Worm (Caenorhabditis elegans) whole organism, mixed stage, embryonic: ENCODE data around the gene K01A2.6.
A peak's percentile ranks its signal among the peaks of the same experiment; 100 is the strongest.

Experiments
- bed-3 ChIP-seq: fragments of 200-800 bp; sonication (Bioruptor generic); optimal IDR thresholded peaks from 3 replicates; lab custom pipeline; 2018; ENCODE audit warnings: mild to moderate bottlenecking, missing genetic modification characterization, moderate library complexity, missing compliant biosample characterization
- ceh-39 ChIP-seq: fragments of 150-350 bp; optimal IDR thresholded peaks from 2 replicates; lab custom pipeline; 2014; ENCODE audit warnings: missing biosample characterization, missing genetic modification characterization
- ceh-43 ChIP-seq: fragments of 200-800 bp; sonication (Bioruptor generic); optimal IDR thresholded peaks from 2 replicates; lab custom pipeline; 2018; ENCODE audit warnings: mild to moderate bottlenecking, missing genetic modification characterization, moderate library complexity, missing compliant biosample characterization
- ceh-83 ChIP-seq: fragments of 200-800 bp; sonication (Bioruptor generic); optimal IDR thresholded peaks from 2 replicates; lab custom pipeline; 2018; ENCODE audit warnings: mild to moderate bottlenecking, missing genetic modification characterization, missing compliant biosample characterization
- ces-1 ChIP-seq: fragments of 150-350 bp; optimal IDR thresholded peaks from 2 replicates; lab custom pipeline; 2014; ENCODE audit warnings: missing biosample characterization, missing genetic modification reagents, missing genetic modification characterization
- cnd-1 ChIP-seq: fragments of 200-800 bp; sonication (Bioruptor generic); optimal IDR thresholded peaks from 2 replicates; lab custom pipeline; 2018; ENCODE audit warnings: mild to moderate bottlenecking, missing genetic modification characterization, missing compliant biosample characterization
- drap-1 ChIP-seq: fragments of 200-800 bp; sonication (Bioruptor generic); optimal IDR thresholded peaks from 3 replicates; lab custom pipeline; 2018; ENCODE audit warnings: mild to moderate bottlenecking, missing genetic modification characterization, missing compliant biosample characterization
- elt-1 ChIP-seq: sonication (generic microtip); optimal IDR thresholded peaks from 2 replicates; lab custom pipeline; 2017; ENCODE audit warnings: missing genetic modification characterization, mild to moderate bottlenecking, missing compliant biosample characterization, antibody characterized with exemption, moderate library complexity, borderline replicate concordance; ENCODE audit not compliant: insufficient read depth
- elt-3 ChIP-seq: fragments of 150-350 bp; optimal IDR thresholded peaks from 2 replicates; lab custom pipeline; 2014; ENCODE audit warnings: missing biosample characterization, missing genetic modification characterization
- flh-1 ChIP-seq: fragments of 200-800 bp; sonication (Bioruptor generic); optimal IDR thresholded peaks from 2 replicates; lab custom pipeline; 2018; ENCODE audit warnings: mild to moderate bottlenecking, missing genetic modification characterization, moderate library complexity, missing compliant biosample characterization
- ham-2 ChIP-seq: fragments of 200-800 bp; sonication (Bioruptor generic); optimal IDR thresholded peaks from 2 replicates; lab custom pipeline; 2018; ENCODE audit warnings: mild to moderate bottlenecking, missing genetic modification characterization, missing compliant biosample characterization
- hlh-1 ChIP-seq: fragments of 150-350 bp; optimal IDR thresholded peaks from 2 replicates; lab custom pipeline; 2014; ENCODE audit warnings: missing biosample characterization, missing genetic modification reagents, missing genetic modification characterization
- lin-13 ChIP-seq: fragments of 150-350 bp; optimal IDR thresholded peaks from 2 replicates; lab custom pipeline; 2014; ENCODE audit warnings: missing biosample characterization, missing genetic modification characterization
- lsy-2 ChIP-seq: fragments of 150-350 bp; optimal IDR thresholded peaks from 2 replicates; lab custom pipeline; 2014; ENCODE audit warnings: missing biosample characterization, missing genetic modification characterization
- mab-5 ChIP-seq: fragments of 150-350 bp; optimal IDR thresholded peaks from 2 replicates; lab custom pipeline; 2014; ENCODE audit warnings: missing biosample characterization, missing genetic modification characterization
- mep-1 ChIP-seq: fragments of 150-350 bp; optimal IDR thresholded peaks from 2 replicates; lab custom pipeline; 2017; ENCODE audit warnings: missing biosample characterization, missing genetic modification reagents, missing genetic modification characterization, inconsistent platforms
- mls-2 ChIP-seq: sonication (generic microtip); optimal IDR thresholded peaks from 2 replicates; lab custom pipeline; 2016; ENCODE audit warnings: mild to moderate bottlenecking, missing genetic modification characterization, moderate library complexity, missing compliant biosample characterization
- nhr-237 ChIP-seq: fragments of 150-350 bp; optimal IDR thresholded peaks from 2 replicates; lab custom pipeline; 2014; ENCODE audit warnings: missing biosample characterization, missing genetic modification characterization
- nhr-28 ChIP-seq: fragments of 150-350 bp; optimal IDR thresholded peaks from 2 replicates; lab custom pipeline; 2014; ENCODE audit warnings: missing biosample characterization, missing genetic modification characterization
- nhr-76 ChIP-seq: sonication (generic microtip); optimal IDR thresholded peaks from 2 replicates; lab custom pipeline; 2017; ENCODE audit warnings: missing biosample characterization, missing genetic modification characterization
- pha-4 ChIP-seq: fragments of 150-350 bp; optimal IDR thresholded peaks from 2 replicates; lab custom pipeline; 2018; ENCODE audit warnings: missing biosample characterization, missing genetic modification reagents, missing genetic modification characterization
- sem-2 ChIP-seq: fragments of 200-800 bp; sonication (Bioruptor generic); optimal IDR thresholded peaks from 2 replicates; lab custom pipeline; 2018; ENCODE audit warnings: mild to moderate bottlenecking, missing genetic modification characterization, missing compliant biosample characterization
- snpc-4 ChIP-seq: fragments of 150-350 bp; optimal IDR thresholded peaks from 2 replicates; lab custom pipeline; 2014; ENCODE audit warnings: missing biosample characterization, missing genetic modification characterization
- sptf-1 ChIP-seq: sonication (generic microtip); optimal IDR thresholded peaks from 2 replicates; lab custom pipeline; 2017; ENCODE audit warnings: mild to moderate bottlenecking, missing genetic modification characterization, moderate library complexity, missing compliant biosample characterization
- tbx-8 ChIP-seq: fragments of 200-800 bp; sonication (Bioruptor generic); optimal IDR thresholded peaks from 2 replicates; lab custom pipeline; 2018; ENCODE audit warnings: mild to moderate bottlenecking, missing genetic modification characterization, moderate library complexity, missing compliant biosample characterization
- unc-120 ChIP-seq: sonication (generic microtip); optimal IDR thresholded peaks from 2 replicates; lab custom pipeline; 2017; ENCODE audit warnings: missing genetic modification characterization, missing compliant biosample characterization; ENCODE audit not compliant: poor library complexity, severe bottlenecking
- unc-39 ChIP-seq: fragments of 150-350 bp; optimal IDR thresholded peaks from 2 replicates; lab custom pipeline; 2014; ENCODE audit warnings: missing biosample characterization, missing genetic modification characterization
- unc-62 ChIP-seq: fragments of 150-350 bp; optimal IDR thresholded peaks from 2 replicates; lab custom pipeline; 2014; ENCODE audit warnings: missing biosample characterization, missing genetic modification reagents, missing genetic modification characterization
- zip-8 ChIP-seq: fragments of 150-350 bp; optimal IDR thresholded peaks from 2 replicates; lab custom pipeline; 2014; ENCODE audit warnings: missing biosample characterization, missing genetic modification characterization
- ztf-11 ChIP-seq: fragments of 150-350 bp; optimal IDR thresholded peaks from 2 replicates; lab custom pipeline; 2014; ENCODE audit warnings: missing biosample characterization, missing genetic modification characterization

The K01A2.6 gene

ce11 chrII:282483-282882 is 17.3 kb upstream of the K01A2.6 start, which contains the start of gene trul-1:
Gene trul-1, minus strand, starts transcription at chrII:282583.
- TF ChIP-seq sptf-1 (tag; lab: Kevin White, UChicago) (no peak), zip-8 (peak; percentile 85)
- TF ChIP-seq, all 35 proteins: peak for 1

- TF ChIP-seq elt-3 (tag; lab: Kevin White, UChicago) (no peak), mab-5 (tag; lab: Kevin White, UChicago) (no peak), ham-2 (no peak)
Observed at ce11 chrII:283594-283993, 16.2 kb upstream of the K01A2.6 start, which contains the start of gene B0432.9. Gene B0432.9, minus strand, starts transcription at chrII:283694.

- TF ChIP-seq lin-13: peak; percentile 77
- TF ChIP-seq flh-1 (GFP tag; lab: Kevin White, UChicago): no peak
- no peak for TF ChIP-seq ceh-43 (GFP tag; lab: Kevin White, UChicago)
- no peak for TF ChIP-seq ceh-83
- peak; percentile 26 for TF ChIP-seq hlh-1
- TF ChIP-seq ces-1: peak; percentile 81
- peak; percentile 76 for TF ChIP-seq pha-4 (tag; lab: Kevin White, UChicago)
- no peak for TF ChIP-seq mab-5 (tag; lab: Kevin White, UChicago)
- TF ChIP-seq ztf-11: no peak
- TF ChIP-seq sptf-1 (tag; lab: Kevin White, UChicago): peak; percentile 8
- TF ChIP-seq mep-1 (tag; lab: Kevin White, UChicago): peak; percentile 89
- TF ChIP-seq elt-1 (tag; lab: Kevin White, UChicago): no peak
- peak; percentile 78 for TF ChIP-seq nhr-237 (tag; lab: Kevin White, UChicago)
- TF ChIP-seq ceh-39 (tag; lab: Kevin White, UChicago): peak; percentile 0
- TF ChIP-seq snpc-4 (tag; lab: Kevin White, UChicago): no peak
- TF ChIP-seq unc-120 (tag; lab: Kevin White, UChicago): no peak
- TF ChIP-seq nhr-76 (tag; lab: Kevin White, UChicago): no peak
- TF ChIP-seq elt-3 (tag; lab: Kevin White, UChicago): no peak
- no peak for TF ChIP-seq drap-1 (GFP tag; lab: Kevin White, UChicago)
- peak; percentile 73 for TF ChIP-seq lsy-2
- TF ChIP-seq nhr-28 (tag; lab: Kevin White, UChicago): no peak
- TF ChIP-seq mls-2 (tag; lab: Kevin White, UChicago): no peak
Observed at ce11 chrII:285627-286550, 13.9 kb upstream of the K01A2.6 start, which contains the start of gene B0432.10. Gene B0432.10, minus strand, starts transcription at chrII:286275.

- TF ChIP-seq unc-120 (tag; lab: Kevin White, UChicago): no peak
- no peak for TF ChIP-seq nhr-76 (tag; lab: Kevin White, UChicago)
- no peak for TF ChIP-seq unc-62 (GFP tag; lab: Kevin White, UChicago)
- no peak for TF ChIP-seq ces-1
- no peak for TF ChIP-seq bed-3 (GFP tag; lab: Kevin White, UChicago)
- no peak for TF ChIP-seq mls-2 (tag; lab: Kevin White, UChicago)
- no peak for TF ChIP-seq mab-5 (tag; lab: Kevin White, UChicago)
Observed at ce11 chrII:286551-286724, 13.3 kb upstream of the K01A2.6 start, which contains the start of gene misc-1. Gene misc-1, plus strand, starts transcription at chrII:286625.

- no peak for TF ChIP-seq zip-8
- TF ChIP-seq ztf-11: no peak
- no peak for TF ChIP-seq cnd-1
- no peak for TF ChIP-seq unc-39 (tag; lab: Kevin White, UChicago)
- TF ChIP-seq lsy-2: no peak
- no peak for TF ChIP-seq mep-1 (tag; lab: Kevin White, UChicago)
- TF ChIP-seq tbx-8 (GFP tag; lab: Kevin White, UChicago): no peak
- TF ChIP-seq elt-3 (tag; lab: Kevin White, UChicago): no peak
- no peak for TF ChIP-seq ces-1
- no peak for TF ChIP-seq drap-1 (GFP tag; lab: Kevin White, UChicago)
- TF ChIP-seq nhr-237 (tag; lab: Kevin White, UChicago): no peak
- TF ChIP-seq ham-2: no peak
- no peak for TF ChIP-seq mls-2 (tag; lab: Kevin White, UChicago)
- no peak for TF ChIP-seq sem-2 (GFP tag; lab: Kevin White, UChicago)
- TF ChIP-seq sptf-1 (tag; lab: Kevin White, UChicago): no peak
- no peak for TF ChIP-seq hlh-1
Observed at ce11 chrII:288705-289205, 11.0 kb upstream of the K01A2.6 start, which contains the start of gene mrpl-41. Gene mrpl-41, plus strand, starts transcription at chrII:288939.
